Fruit fly (Drosophila melanogaster) whole organism, adult: ENCODE measurements around the gene CG8064.

Experiments
- CG11617 ChIP-seq: fragments of 200-800 bp; sonication (Bioruptor generic); optimal IDR thresholded peaks from 2 replicates; lab custom pipeline; 2017; ENCODE audit warnings: mild to moderate bottlenecking, missing biosample characterization, missing genetic modification reagents, missing genetic modification characterization
- CG12768 ChIP-seq: fragments of 200-800 bp; sonication (Bioruptor generic); optimal IDR thresholded peaks from 2 replicates; lab custom pipeline; 2017; ENCODE audit warnings: missing biosample characterization, missing genetic modification characterization, mild to moderate bottlenecking, moderate library complexity, missing genetic modification reagents
- CG14711 ChIP-seq: fragments of 200-800 bp; sonication (Bioruptor generic); optimal IDR thresholded peaks from 2 replicates; lab custom pipeline; 2018; ENCODE audit warnings: missing biosample characterization, mild to moderate bottlenecking, missing genetic modification characterization, moderate library complexity
- CG1620 ChIP-seq: fragments of 200-800 bp; sonication (Bioruptor generic); optimal IDR thresholded peaks from 2 replicates; lab custom pipeline; 2016; ENCODE audit warnings: missing biosample characterization, missing genetic modification characterization
- CG33017 ChIP-seq: fragments of 200-800 bp; sonication (Bioruptor generic); optimal IDR thresholded peaks from 2 replicates; lab custom pipeline; 2018; ENCODE audit warnings: missing biosample characterization, mild to moderate bottlenecking, missing genetic modification characterization, moderate library complexity
- CG5204 ChIP-seq: fragments of 200-800 bp; sonication (Bioruptor generic); optimal IDR thresholded peaks from 2 replicates; lab custom pipeline; 2016; ENCODE audit warnings: missing biosample characterization, missing genetic modification characterization
- CG7045 ChIP-seq: fragments of 200-800 bp; sonication (Bioruptor generic); optimal IDR thresholded peaks from 2 replicates; lab custom pipeline; 2017; ENCODE audit warnings: missing biosample characterization, mild to moderate bottlenecking, missing genetic modification characterization
- CG7101 ChIP-seq: fragments of 200-800 bp; sonication (Bioruptor generic); optimal IDR thresholded peaks from 2 replicates; lab custom pipeline; 2018; ENCODE audit warnings: missing biosample characterization, mild to moderate bottlenecking, missing genetic modification characterization, moderate library complexity
- Clk ChIP-seq: fragments of 200-800 bp; sonication (Bioruptor generic); optimal IDR thresholded peaks from 2 replicates; lab custom pipeline; 2017; ENCODE audit warnings: missing biosample characterization, missing genetic modification characterization
- Crg-1 ChIP-seq: fragments of 200-800 bp; sonication (Bioruptor generic); optimal IDR thresholded peaks from 2 replicates; lab custom pipeline; 2016; ENCODE audit warnings: missing biosample characterization, missing genetic modification characterization
- Hr96 ChIP-seq: fragments of 200-800 bp; sonication (Bioruptor generic); optimal IDR thresholded peaks from 2 replicates; lab custom pipeline; 2016; ENCODE audit warnings: missing biosample characterization, missing genetic modification characterization
- Mnt ChIP-seq: fragments of 200-800 bp; sonication (Bioruptor generic); optimal IDR thresholded peaks from 2 replicates; lab custom pipeline; 2016; ENCODE audit warnings: missing biosample characterization, mild to moderate bottlenecking, missing genetic modification characterization
- bab1 ChIP-seq: fragments of 200-800 bp; sonication (Bioruptor generic); optimal IDR thresholded peaks from 3 replicates; lab custom pipeline; 2019; ENCODE audit warnings: missing biosample characterization, mild to moderate bottlenecking, missing genetic modification characterization, moderate library complexity
- cic ChIP-seq: fragments of 200-800 bp; sonication (Bioruptor generic); optimal IDR thresholded peaks from 2 replicates; lab custom pipeline; 2017; ENCODE audit warnings: missing biosample characterization, mild to moderate bottlenecking, missing genetic modification characterization, moderate library complexity
- cnc ChIP-seq, 2 experiments: fragments of >200 bp; optimal IDR thresholded peaks; 2 replicates each; lab custom pipeline; 2017
- kay ChIP-seq: fragments of 200-800 bp; sonication (Bioruptor generic); peaks from one replicate; lab custom pipeline; 2016; ENCODE audit warnings: missing biosample characterization, missing genetic modification characterization, borderline replicate concordance
- ovo ChIP-seq: fragments of 200-800 bp; sonication (Bioruptor generic); optimal IDR thresholded peaks from 2 replicates; lab custom pipeline; 2016; ENCODE audit warnings: missing biosample characterization, missing genetic modification characterization
- pad ChIP-seq: fragments of 200-800 bp; sonication (Bioruptor generic); optimal IDR thresholded peaks from 3 replicates; lab custom pipeline; 2017; ENCODE audit warnings: missing biosample characterization, missing genetic modification characterization, mild to moderate bottlenecking, moderate library complexity, missing genetic modification reagents
- tj ChIP-seq: fragments of 200-800 bp; sonication (Bioruptor generic); optimal IDR thresholded peaks from 3 replicates; lab custom pipeline; 2017; ENCODE audit warnings: missing biosample characterization, mild to moderate bottlenecking, missing genetic modification characterization, moderate library complexity
- toe ChIP-seq: fragments of 200-800 bp; sonication (Bioruptor generic); optimal IDR thresholded peaks from 2 replicates; lab custom pipeline; 2016; ENCODE audit warnings: missing biosample characterization, missing genetic modification characterization

CG8064 gene

dm6 chr3R:18274328-18275098 is 8.9 kb upstream of the CG8064 start, which contains the start of the genes Vps39 and eIF1A:
Gene Vps39 (minus strand): TSS chr3R:18274446.
Gene eIF1A (plus strand): TSS chr3R:18274665.
- TF ChIP-seq tj (GFP tag; lab: Kevin White, UChicago) (peak; percentile 14), bab1 (GFP tag; lab: Kevin White, UChicago) (no peak), CG12768 (GFP tag; lab: Kevin White, UChicago) (peak; percentile 12), CG7101 (peak; percentile 33), toe (no peak), CG7045 (peak; percentile 33), pad (peak; percentile 13), CG33017 (peak; percentile 53), kay (GFP tag; lab: Kevin White, UChicago) (no peak), cic (GFP tag; lab: Kevin White, UChicago) (peak; percentile 5), Crg-1 (GFP tag; lab: Kevin White, UChicago) (peak; percentile 55), CG1620 (GFP tag; lab: Kevin White, UChicago) (peak; percentile 66), ovo (GFP tag; lab: Kevin White, UChicago) (peak; percentile 41), Clk (GFP tag; lab: Kevin White, UChicago) (peak; percentile 33), Hr96 (GFP tag; lab: Kevin White, UChicago) (peak; percentile 67), CG5204 (no peak), CG11617 (GFP tag; lab: Kevin White, UChicago) (peak; percentile 6), cnc (optimal IDR thresholded peaks at IDR 0.05; lab: Kevin White, UChicago) (no peak), CG14711 (tag; lab: Kevin White, UChicago) (peak; percentile 47), Mnt (GFP tag; lab: Kevin White, UChicago) (peak; percentile 66)

dm6 chr3R:18275113-18275782 is 8.2 kb upstream of the CG8064 start:
- TF ChIP-seq Hr96 (GFP tag; lab: Kevin White, UChicago) (no peak), CG11617 (GFP tag; lab: Kevin White, UChicago) (peak; percentile 69), Mnt (GFP tag; lab: Kevin White, UChicago) (no peak), bab1 (GFP tag; lab: Kevin White, UChicago) (peak; percentile 13), cnc (optimal IDR thresholded peaks at IDR 0.05; lab: Kevin White, UChicago) (no peak), CG33017 (peak; percentile 81), CG14711 (tag; lab: Kevin White, UChicago) (peak; percentile 39), tj (GFP tag; lab: Kevin White, UChicago) (no peak), Crg-1 (GFP tag; lab: Kevin White, UChicago) (no peak), CG7101 (peak; percentile 45)

- TF ChIP-seq CG14711 (tag; lab: Kevin White, UChicago) = no peak
- no peak for TF ChIP-seq CG11617 (GFP tag; lab: Kevin White, UChicago)
- TF ChIP-seq CG5204 = no peak
- no peak for TF ChIP-seq Clk (GFP tag; lab: Kevin White, UChicago)
- TF ChIP-seq CG1620 (GFP tag; lab: Kevin White, UChicago) = no peak
- TF ChIP-seq Mnt (GFP tag; lab: Kevin White, UChicago) = no peak
- no peak for TF ChIP-seq CG12768 (GFP tag; lab: Kevin White, UChicago)
- no peak for TF ChIP-seq cnc (optimal IDR thresholded peaks at IDR 0.05; lab: Kevin White, UChicago)
- no peak for TF ChIP-seq Hr96 (GFP tag; lab: Kevin White, UChicago)
- TF ChIP-seq CG7045 = no peak
- TF ChIP-seq tj (GFP tag; lab: Kevin White, UChicago) = no peak
- TF ChIP-seq bab1 (GFP tag; lab: Kevin White, UChicago) = no peak
These were observed 6.8 kb upstream of the CG8064 start for dm6 chr3R:18276688-18277087.

dm6 chr3R:18277406-18277805 is 6.1 kb upstream of the CG8064 start:
- no peak for TF ChIP-seq Clk (GFP tag; lab: Kevin White, UChicago)

- peak; percentile 12 for TF ChIP-seq Mnt (GFP tag; lab: Kevin White, UChicago)
- TF ChIP-seq CG33017 = peak; percentile 18
- no peak for TF ChIP-seq Clk (GFP tag; lab: Kevin White, UChicago)
- TF ChIP-seq toe = no peak
- peak; percentile 1 for TF ChIP-seq cic (GFP tag; lab: Kevin White, UChicago)
- no peak for TF ChIP-seq CG14711 (tag; lab: Kevin White, UChicago)
- no peak for TF ChIP-seq CG7101
- TF ChIP-seq tj (GFP tag; lab: Kevin White, UChicago) = no peak
- no peak for TF ChIP-seq CG7045
- TF ChIP-seq kay (GFP tag; lab: Kevin White, UChicago) = peak; percentile 34
- no peak for TF ChIP-seq Hr96 (GFP tag; lab: Kevin White, UChicago)
These were observed 4.0 kb upstream of the CG8064 start, which contains the start of gene CG7142 for dm6 chr3R:18279494-18279893. Gene CG7142 (minus strand): TSS chr3R:18279522.

dm6 chr3R:18280133-18280532 is 3.3 kb upstream of the CG8064 start:
- TF ChIP-seq Crg-1 (GFP tag; lab: Kevin White, UChicago) (no peak), CG7045 (no peak), bab1 (GFP tag; lab: Kevin White, UChicago) (no peak), CG14711 (tag; lab: Kevin White, UChicago) (no peak), CG33017 (no peak), ovo (GFP tag; lab: Kevin White, UChicago) (no peak), cic (GFP tag; lab: Kevin White, UChicago) (no peak)
